Worm (Caenorhabditis elegans) whole organism, L4/young adult: ENCODE measurements around the gene nhr-37.
A peak's percentile ranks its signal among the peaks of the same experiment; 100 is the strongest.
"Not testable (repeated sequence)": the region's sequence is repeated elsewhere in the genome, so short reads cannot be mapped to it uniquely, and the experiment has no call there.

Experiments
- W03F9.2 ChIP-seq: fragments of 150-350 bp; optimal IDR thresholded peaks from 2 replicates; lab custom pipeline; 2014; ENCODE audit warnings: missing biosample characterization, missing genetic modification characterization
- dao-5 ChIP-seq: sonication (generic microtip); optimal IDR thresholded peaks from 2 replicates; lab custom pipeline; 2016; ENCODE audit warnings: missing genotype, missing genetic modification characterization, moderate library complexity, missing compliant biosample characterization
- him-1 ChIP-seq: sonication (generic microtip); optimal IDR thresholded peaks from 2 replicates; lab custom pipeline; 2016; ENCODE audit warnings: missing genotype, missing genetic modification reagents, missing genetic modification characterization, missing compliant biosample characterization

nhr-37 gene

ce11 chrV:6621894-6622293 is at the start of gene nhr-37:
Gene nhr-37, plus strand, starts transcription at chrV:6622194.
- TF ChIP-seq dao-5 (no peak), him-1 (tag; lab: Kevin White, UChicago) (no peak), W03F9.2 (tag; lab: Kevin White, UChicago) (no peak)

ce11 chrV:6575406-6576130 is 46.4 kb upstream of the nhr-37 start, which contains the start of gene fut-2:
Gene fut-2, minus strand, starts transcription at chrV:6575890.
- TF ChIP-seq dao-5 (no peak), W03F9.2 (tag; lab: Kevin White, UChicago) (no peak), him-1 (tag; lab: Kevin White, UChicago) (no peak)

ce11 chrV:6576567-6576966 is 45.4 kb upstream of the nhr-37 start, which contains the start of gene EGAP9.4:
Gene EGAP9.4, plus strand, starts transcription at chrV:6576867.
- TF ChIP-seq him-1 (tag; lab: Kevin White, UChicago) (no peak), dao-5 (no peak), W03F9.2 (tag; lab: Kevin White, UChicago) (no peak)

ce11 chrV:6579992-6580391 is 42.0 kb upstream of the nhr-37 start, which contains the start of gene EGAP9.3:
Gene EGAP9.3, minus strand, starts transcription at chrV:6580122.
- no peak for TF ChIP-seq him-1 (tag; lab: Kevin White, UChicago)
- TF ChIP-seq W03F9.2 (tag; lab: Kevin White, UChicago): no peak
- no peak for TF ChIP-seq dao-5

- TF ChIP-seq him-1 (tag; lab: Kevin White, UChicago); dao-5; W03F9.2 (tag; lab: Kevin White, UChicago): not testable (repeated sequence)
Observed at ce11 chrV:6581762-6582161, 40.2 kb upstream of the nhr-37 start, which contains the start of gene ZK1055.4. Gene ZK1055.4, plus strand, starts transcription at chrV:6582062.

ce11 chrV:6590283-6590682 is 31.7 kb upstream of the nhr-37 start, which contains the start of gene ZK1055.2:
Gene ZK1055.2, plus strand, starts transcription at chrV:6590583.
- TF ChIP-seq W03F9.2 (tag; lab: Kevin White, UChicago): no peak
- TF ChIP-seq him-1 (tag; lab: Kevin White, UChicago): no peak
- TF ChIP-seq dao-5: no peak

ce11 chrV:6593700-6594244 is 28.2 kb upstream of the nhr-37 start, which contains the start of gene hcp-1:
Gene hcp-1, plus strand, starts transcription at chrV:6594194.
- TF ChIP-seq him-1 (tag; lab: Kevin White, UChicago) (no peak), W03F9.2 (tag; lab: Kevin White, UChicago) (no peak), dao-5 (no peak)

ce11 chrV:6602556-6603062 is 19.4 kb upstream of the nhr-37 start, which contains the start of gene ZK1055.6:
Gene ZK1055.6, minus strand, starts transcription at chrV:6602606.
- TF ChIP-seq W03F9.2 (tag; lab: Kevin White, UChicago) (no peak), him-1 (tag; lab: Kevin White, UChicago) (no peak), dao-5 (no peak)

- TF ChIP-seq W03F9.2 (tag; lab: Kevin White, UChicago) (no peak), dao-5 (no peak), him-1 (tag; lab: Kevin White, UChicago) (no peak)
Observed at ce11 chrV:6605275-6605674, 16.7 kb upstream of the nhr-37 start, which contains the start of gene ZK1055.7. Gene ZK1055.7, minus strand, starts transcription at chrV:6605375.

ce11 chrV:6606197-6606596 is 15.8 kb upstream of the nhr-37 start:
- TF ChIP-seq W03F9.2 (tag; lab: Kevin White, UChicago) (peak; percentile 40), dao-5 (no peak), him-1 (tag; lab: Kevin White, UChicago) (no peak)

ce11 chrV:6611058-6611457 is 10.9 kb upstream of the nhr-37 start, which contains the start of gene gon-14:
Gene gon-14, minus strand, starts transcription at chrV:6611158.
- no peak for TF ChIP-seq W03F9.2 (tag; lab: Kevin White, UChicago)
- no peak for TF ChIP-seq him-1 (tag; lab: Kevin White, UChicago)
- no peak for TF ChIP-seq dao-5

ce11 chrV:6611504-6611903 is 10.5 kb upstream of the nhr-37 start:
- TF ChIP-seq him-1 (tag; lab: Kevin White, UChicago) (no peak), W03F9.2 (tag; lab: Kevin White, UChicago) (peak; percentile 50)

ce11 chrV:6614152-6614734 is 7.8 kb upstream of the nhr-37 start, which contains the start of gene cpr-4:
Gene cpr-4, plus strand, starts transcription at chrV:6614674.
- no peak for TF ChIP-seq him-1 (tag; lab: Kevin White, UChicago)
- no peak for TF ChIP-seq dao-5
- no peak for TF ChIP-seq W03F9.2 (tag; lab: Kevin White, UChicago)
